Fruit fly (Drosophila melanogaster) whole organism, embryonic: ENCODE measurements around the gene sa.

Experiments
- Atf3 ChIP-seq: fragments of 200-800 bp; sonication (Bioruptor generic); optimal IDR thresholded peaks from 3 replicates; lab custom pipeline; 2016; ENCODE audit warnings: missing biosample characterization, missing genetic modification characterization
- CG11504 ChIP-seq: fragments of 200-800 bp; sonication (Bioruptor generic); optimal IDR thresholded peaks from 3 replicates; lab custom pipeline; 2019; ENCODE audit warnings: missing biosample characterization, mild to moderate bottlenecking, missing genetic modification characterization, moderate library complexity
- CG11723 ChIP-seq: fragments of 200-800 bp; sonication (Bioruptor generic); optimal IDR thresholded peaks from 2 replicates; lab custom pipeline; 2017; ENCODE audit warnings: missing biosample characterization, mild to moderate bottlenecking, missing genetic modification characterization
- CG1233 ChIP-seq: fragments of 200-800 bp; sonication (Bioruptor generic); optimal IDR thresholded peaks from 4 replicates; lab custom pipeline; 2018; ENCODE audit warnings: missing biosample characterization, mild to moderate bottlenecking, missing genetic modification characterization
- CG13296 ChIP-seq: fragments of 200-800 bp; sonication (Bioruptor generic); optimal IDR thresholded peaks from 3 replicates; lab custom pipeline; 2018; ENCODE audit warnings: missing biosample characterization, mild to moderate bottlenecking, missing genetic modification characterization
- CG15269 ChIP-seq: fragments of 200-800 bp; sonication (Bioruptor generic); optimal IDR thresholded peaks from 2 replicates; lab custom pipeline; 2018; ENCODE audit warnings: missing biosample characterization, mild to moderate bottlenecking, missing genetic modification characterization, moderate library complexity
- CG15601 ChIP-seq: fragments of 200-800 bp; sonication (Bioruptor generic); optimal IDR thresholded peaks from 3 replicates; lab custom pipeline; 2019; ENCODE audit warnings: missing biosample characterization, mild to moderate bottlenecking, missing genetic modification characterization, moderate library complexity
- CG1602 ChIP-seq: fragments of 200-800 bp; sonication (Bioruptor generic); optimal IDR thresholded peaks from 3 replicates; lab custom pipeline; 2016; ENCODE audit warnings: missing biosample characterization, missing genetic modification characterization
- CG17361 ChIP-seq: fragments of 200-800 bp; sonication (Bioruptor generic); IDR thresholded peaks from 3 replicates; pipeline ENCODE4 v1.3.6; 2022; ENCODE audit warnings: missing biosample characterization, missing genetic modification characterization
- CG18011 ChIP-seq: fragments of 200-800 bp; sonication (Bioruptor generic); optimal IDR thresholded peaks from 2 replicates; lab custom pipeline; 2017; ENCODE audit warnings: missing biosample characterization, missing genetic modification characterization, mild to moderate bottlenecking, moderate library complexity, missing genotype
- CG18476 ChIP-seq: fragments of 200-800 bp; sonication (Bioruptor generic); optimal IDR thresholded peaks from 2 replicates; lab custom pipeline; 2016; ENCODE audit warnings: missing biosample characterization, mild to moderate bottlenecking, missing genetic modification characterization
- CG30431 ChIP-seq: fragments of 200-800 bp; sonication (Bioruptor generic); optimal IDR thresholded peaks from 2 replicates; lab custom pipeline; 2017; ENCODE audit warnings: missing biosample characterization, missing genetic modification characterization
- CG31224 ChIP-seq: fragments of 200-800 bp; sonication (Bioruptor generic); IDR thresholded peaks from 2 replicates; pipeline ENCODE4 v1.3.6; 2022; ENCODE audit warnings: missing biosample characterization, missing genetic modification characterization
- CG3163 ChIP-seq: fragments of 200-800 bp; sonication (Bioruptor generic); optimal IDR thresholded peaks from 3 replicates; lab custom pipeline; 2016; ENCODE audit warnings: missing biosample characterization, missing genetic modification characterization
- CG3995 ChIP-seq: fragments of 200-800 bp; sonication (Bioruptor generic); optimal IDR thresholded peaks from 3 replicates; lab custom pipeline; 2016; ENCODE audit warnings: missing biosample characterization, missing genetic modification characterization
- CG4328 ChIP-seq: fragments of 200-800 bp; sonication (Bioruptor generic); optimal IDR thresholded peaks from 3 replicates; lab custom pipeline; 2017; ENCODE audit warnings: missing biosample characterization, missing genetic modification reagents, missing genetic modification characterization
- CG4854 ChIP-seq: fragments of 200-800 bp; sonication (Bioruptor generic); optimal IDR thresholded peaks from 2 replicates; lab custom pipeline; 2016; ENCODE audit warnings: missing biosample characterization, missing genetic modification characterization, inconsistent platforms
- CG6765 ChIP-seq: fragments of 200-800 bp; sonication (Bioruptor generic); optimal IDR thresholded peaks from 3 replicates; lab custom pipeline; 2017; ENCODE audit warnings: missing biosample characterization, mild to moderate bottlenecking, missing genetic modification characterization
- CG8944 ChIP-seq: fragments of 200-800 bp; sonication (Bioruptor generic); optimal IDR thresholded peaks from 3 replicates; lab custom pipeline; 2016; ENCODE audit warnings: missing biosample characterization, missing genetic modification characterization
- CG9609 ChIP-seq: fragments of 200-800 bp; sonication (Bioruptor generic); optimal IDR thresholded peaks from 3 replicates; lab custom pipeline; 2016; ENCODE audit warnings: missing biosample characterization, missing genetic modification characterization
- D ChIP-seq, 2 experiments: fragments of 200-800 bp in 1 of 2; fragments of >200 bp in 1 of 2; sonication (Bioruptor generic) in 1 of 2; optimal IDR thresholded peaks; 2 replicates in 1 of 2; 3 replicates in 1 of 2; lab custom pipeline; 2017; ENCODE audit warnings: mild to moderate bottlenecking in 1 of 2, missing biosample characterization in 1 of 2, missing genetic modification characterization in 1 of 2, missing genetic modification reagents in 1 of 2
- E2f2 ChIP-seq: fragments of 200-800 bp; sonication (Bioruptor generic); IDR thresholded peaks from 2 replicates; pipeline ENCODE4 v1.3.6; 2022; ENCODE audit warnings: missing biosample characterization, missing genetic modification characterization
- Gsc ChIP-seq: fragments of 200-800 bp; sonication (Bioruptor generic); IDR thresholded peaks from 2 replicates; pipeline ENCODE4 v1.3.6; 2022; ENCODE audit warnings: missing biosample characterization, missing genetic modification characterization
- H15 ChIP-seq: fragments of 200-800 bp; sonication (Bioruptor generic); IDR thresholded peaks from 3 replicates; pipeline ENCODE4 v1.3.6; 2022; ENCODE audit warnings: missing biosample characterization, missing genetic modification characterization
- HmgZ ChIP-seq: fragments of 200-800 bp; sonication (Bioruptor generic); optimal IDR thresholded peaks from 2 replicates; lab custom pipeline; 2018; ENCODE audit warnings: missing biosample characterization, mild to moderate bottlenecking, missing genetic modification characterization
- Hr3 ChIP-seq: fragments of 200-800 bp; sonication (Bioruptor generic); optimal IDR thresholded peaks from 3 replicates; lab custom pipeline; 2016; ENCODE audit warnings: missing biosample characterization, missing genetic modification characterization
- MBD-R2 ChIP-seq: fragments of 200-800 bp; sonication (Bioruptor generic); IDR thresholded peaks from 2 replicates; pipeline ENCODE4 v1.3.6; 2022; ENCODE audit warnings: missing biosample characterization, missing genetic modification characterization
- Nf-YA ChIP-seq: fragments of 200-800 bp; sonication (Bioruptor generic); IDR thresholded peaks from 2 replicates; pipeline ENCODE4 v1.3.6; 2022; ENCODE audit warnings: missing biosample characterization, missing genetic modification characterization
- PHDP ChIP-seq: fragments of 200-800 bp; sonication (Bioruptor generic); optimal IDR thresholded peaks from 3 replicates; lab custom pipeline; 2018; ENCODE audit warnings: missing biosample characterization, mild to moderate bottlenecking, missing genetic modification characterization, moderate library complexity
- Pdp1 ChIP-seq, 2 experiments: fragments of 200-800 bp; sonication (Bioruptor generic); optimal IDR thresholded peaks; 3 replicates each; lab custom pipeline; 2016; ENCODE audit warnings: missing biosample characterization in 2 of 2, missing genetic modification characterization in 2 of 2, mild to moderate bottlenecking in 1 of 2, moderate library complexity in 1 of 2
- Rx ChIP-seq: fragments of 200-800 bp; sonication (Bioruptor generic); IDR thresholded peaks from 2 replicates; pipeline ENCODE4 v1.3.6; 2022; ENCODE audit warnings: missing biosample characterization, missing genetic modification characterization
- Stat92E ChIP-seq, 3 experiments: fragments of >200 bp in 2 of 3; fragments of 200-800 bp in 1 of 3; sonication (Bioruptor generic) in 1 of 3; optimal IDR thresholded peaks; 2 replicates each; lab custom pipeline; 2017 to 2019; ENCODE audit warnings: missing biosample characterization in 3 of 3, missing genetic modification characterization in 3 of 3, mild to moderate bottlenecking in 1 of 3, moderate library complexity in 1 of 3
- TFAM ChIP-seq: fragments of 200-800 bp; sonication (Bioruptor generic); optimal IDR thresholded peaks from 2 replicates; lab custom pipeline; 2017; ENCODE audit warnings: missing biosample characterization, missing genetic modification characterization, inconsistent platforms
- Tbp ChIP-seq: fragments of >200 bp; optimal IDR thresholded peaks from 2 replicates; lab custom pipeline; 2018; ENCODE audit warnings: missing biosample characterization, missing genetic modification characterization
- Vsx1 ChIP-seq: fragments of 200-800 bp; sonication (Bioruptor generic); optimal IDR thresholded peaks from 2 replicates; lab custom pipeline; 2017; ENCODE audit warnings: missing biosample characterization, mild to moderate bottlenecking, missing genetic modification characterization, missing genetic modification reagents
- YL-1 ChIP-seq: fragments of 200-800 bp; sonication (Bioruptor generic); optimal IDR thresholded peaks from 3 replicates; lab custom pipeline; 2017; ENCODE audit warnings: missing biosample characterization, mild to moderate bottlenecking, missing genetic modification characterization
- caup ChIP-seq: fragments of 200-800 bp; sonication (Bioruptor generic); optimal IDR thresholded peaks from 3 replicates; lab custom pipeline; 2017; ENCODE audit warnings: missing biosample characterization, mild to moderate bottlenecking, missing genetic modification characterization, moderate library complexity; ENCODE audit not compliant: severe bottlenecking
- dmrt99B ChIP-seq: fragments of 200-800 bp; sonication (Bioruptor generic); optimal IDR thresholded peaks from 2 replicates; lab custom pipeline; 2018; ENCODE audit warnings: missing biosample characterization, mild to moderate bottlenecking, missing genetic modification characterization, moderate library complexity
- eve ChIP-seq, 2 experiments: fragments of >200 bp; optimal IDR thresholded peaks; 2 replicates each; lab custom pipeline; 2017; ENCODE audit warnings: missing biosample characterization in 2 of 2, missing genetic modification characterization in 2 of 2
- gfzf ChIP-seq: fragments of 200-800 bp; sonication (Bioruptor generic); optimal IDR thresholded peaks from 2 replicates; lab custom pipeline; 2016; ENCODE audit warnings: missing biosample characterization, mild to moderate bottlenecking, missing genetic modification characterization, moderate library complexity
- gro ChIP-seq: fragments of 200-800 bp; sonication (Bioruptor generic); optimal IDR thresholded peaks from 2 replicates; lab custom pipeline; 2016; ENCODE audit warnings: missing biosample characterization, missing genetic modification characterization
- maf-S ChIP-seq: fragments of 200-800 bp; sonication (Bioruptor generic); optimal IDR thresholded peaks from 2 replicates; lab custom pipeline; 2016; ENCODE audit warnings: missing biosample characterization, missing genetic modification characterization
- nerfin-1 ChIP-seq: fragments of 200-800 bp; sonication (Bioruptor generic); optimal IDR thresholded peaks from 3 replicates; lab custom pipeline; 2019; ENCODE audit warnings: missing biosample characterization, mild to moderate bottlenecking, missing genetic modification characterization, moderate library complexity
- nerfin-2 ChIP-seq: fragments of 200-800 bp; sonication (Bioruptor generic); IDR thresholded peaks from 2 replicates; pipeline ENCODE4 v1.3.6; 2022; ENCODE audit warnings: missing biosample characterization, missing genetic modification characterization; ENCODE audit not compliant: partially characterized antibody
- shn ChIP-seq: fragments of 200-800 bp; sonication (Bioruptor generic); optimal IDR thresholded peaks from 3 replicates; lab custom pipeline; 2016; ENCODE audit warnings: missing biosample characterization, missing genetic modification characterization
- trh ChIP-seq: fragments of 200-800 bp; sonication (Bioruptor generic); optimal IDR thresholded peaks from 2 replicates; lab custom pipeline; 2016; ENCODE audit warnings: missing biosample characterization, missing genetic modification characterization
- unpg ChIP-seq: fragments of 200-800 bp; sonication (Bioruptor generic); optimal IDR thresholded peaks from 3 replicates; lab custom pipeline; 2018; ENCODE audit warnings: missing biosample characterization, mild to moderate bottlenecking, missing genetic modification characterization, moderate library complexity
- wdn ChIP-seq: fragments of 200-800 bp; sonication (Bioruptor generic); IDR thresholded peaks from 2 replicates; pipeline ENCODE4 v1.3.6; 2022; ENCODE audit warnings: missing biosample characterization, missing genetic modification characterization
- zen2 ChIP-seq: fragments of 200-800 bp; sonication (Bioruptor generic); IDR thresholded peaks from 3 replicates; pipeline ENCODE4 v1.3.6; 2022; ENCODE audit warnings: missing biosample characterization, missing genetic modification characterization; ENCODE audit not compliant: partially characterized antibody

sa gene

dm6 chr3L:21382158-21382610 lies 24.4 kb downstream of the sa start, which contains the start of gene rgn (continued):
- peak; percentile 84 for TF ChIP-seq dmrt99B (tag; lab: Kevin White, UChicago)
- peak; percentile 64 for TF ChIP-seq gro
- peak; percentile 74 for TF ChIP-seq Hr3 (GFP tag; lab: Kevin White, UChicago)
- no peak for TF ChIP-seq gfzf (GFP tag; lab: Kevin White, UChicago)
- TF ChIP-seq Atf3 (GFP tag; lab: Kevin White, UChicago) = no peak
- TF ChIP-seq nerfin-2 (GFP tag; lab: Robert Waterston, UW) = no peak
- TF ChIP-seq CG15269 = peak; percentile 84
- peak; percentile 63 for TF ChIP-seq wdn (GFP tag; lab: Robert Waterston, UW)
- TF ChIP-seq CG18476 = peak; percentile 22
- peak; percentile 39 for TF ChIP-seq CG11723 (GFP tag; lab: Kevin White, UChicago)
- TF ChIP-seq CG11504 (tag; lab: Kevin White, UChicago) = peak; percentile 82
- TF ChIP-seq Stat92E (GFP tag; optimal IDR thresholded peaks at IDR 0.05; lab: Kevin White, UChicago) = no peak
- peak; percentile 70 for TF ChIP-seq CG9609 (GFP tag; lab: Kevin White, UChicago)
- TF ChIP-seq H15 (GFP tag; lab: Robert Waterston, UW) = peak; percentile 56; the same call in 1 of the 3 replicates
- peak; percentile 54; the same call in 1 of the 2 replicates for TF ChIP-seq MBD-R2 (GFP tag; lab: Robert Waterston, UW)
- peak; percentile 76 for TF ChIP-seq CG31224
- peak; percentile 26 for TF ChIP-seq nerfin-1 (tag; lab: Kevin White, UChicago)
- peak; percentile 68 for TF ChIP-seq Rx (GFP tag; lab: Robert Waterston, UW)
- TF ChIP-seq CG4854 (GFP tag; lab: Kevin White, UChicago) = no peak
- peak; percentile 68 for TF ChIP-seq CG1233 (GFP tag; lab: Kevin White, UChicago)
- 0 out of 2 replicates have a peak, but pooled peaks have one; percentile 25 for TF ChIP-seq Nf-YA (GFP tag; lab: Robert Waterston, UW)
- TF ChIP-seq caup (GFP tag; lab: Kevin White, UChicago) = peak; percentile 91
- TF ChIP-seq CG3995 (GFP tag; lab: Kevin White, UChicago) = no peak
- no peak for TF ChIP-seq CG15601 (tag; lab: Kevin White, UChicago)
- peak; percentile 75 for TF ChIP-seq CG6765
- peak; percentile 58 to 87 for TF ChIP-seq Pdp1 (GFP tag; optimal IDR thresholded peaks at IDR 0.05; lab: Kevin White, UChicago)
- peak; percentile 16 for TF ChIP-seq trh
- TF ChIP-seq E2f2 (GFP tag; lab: Robert Waterston, UW) = peak; percentile 53
- TF ChIP-seq CG3163 (GFP tag; lab: Kevin White, UChicago) = peak; percentile 87
- no peak for TF ChIP-seq zen2 (GFP tag; lab: Robert Waterston, UW)
- TF ChIP-seq Tbp = no peak
- TF ChIP-seq maf-S (GFP tag; lab: Kevin White, UChicago) = peak; percentile 36
- TF ChIP-seq HmgZ (tag; lab: Kevin White, UChicago) = peak; percentile 59
- no peak for TF ChIP-seq YL-1 (GFP tag; lab: Kevin White, UChicago)
- TF ChIP-seq CG30431 (GFP tag; lab: Kevin White, UChicago) = peak; percentile 55
- no peak for TF ChIP-seq TFAM (GFP tag; lab: Kevin White, UChicago)
- TF ChIP-seq CG8944 (GFP tag; lab: Kevin White, UChicago) = peak; percentile 19
- peak; percentile 67 for TF ChIP-seq CG1602
- peak; percentile 14 for TF ChIP-seq CG4328
- TF ChIP-seq CG13296 (GFP tag; lab: Kevin White, UChicago) = peak; percentile 76
- peak; percentile 48 for TF ChIP-seq shn (GFP tag; lab: Kevin White, UChicago)
- TF ChIP-seq D (optimal IDR thresholded peaks at IDR 0.05; lab: Kevin White, UChicago) = no peak
- peak; percentile 2 for TF ChIP-seq D (GFP tag; optimal IDR thresholded peaks at IDR 0.05; lab: Kevin White, UChicago)
- no peak for TF ChIP-seq eve (GFP tag; optimal IDR thresholded peaks at IDR 0.05; lab: Kevin White, UChicago)
- peak; percentile 62 for TF ChIP-seq CG18011
- no peak for TF ChIP-seq Gsc
- TF ChIP-seq Vsx1 = no peak
- peak; percentile 78 for TF ChIP-seq unpg (GFP tag; lab: Kevin White, UChicago)
- TF ChIP-seq PHDP (tag; lab: Kevin White, UChicago) = peak; percentile 86
- TF ChIP-seq CG17361 (GFP tag; lab: Robert Waterston, UW) = peak; percentile 87
